Worm (Caenorhabditis elegans) whole organism, mixed stage, embryonic: ENCODE measurements around the gene sri-30.

Experiments used
- M03D4.4 ChIP-seq: sonication (generic microtip); optimal IDR thresholded peaks from 2 replicates; lab custom pipeline; 2017; ENCODE audit warnings: mild to moderate bottlenecking, missing genetic modification characterization, missing compliant biosample characterization
- bed-3 ChIP-seq: fragments of 200-800 bp; sonication (Bioruptor generic); optimal IDR thresholded peaks from 3 replicates; lab custom pipeline; 2018; ENCODE audit warnings: mild to moderate bottlenecking, missing genetic modification characterization, moderate library complexity, missing compliant biosample characterization
- blmp-1 ChIP-seq: fragments of 150-350 bp; optimal IDR thresholded peaks from 2 replicates; lab custom pipeline; 2014; ENCODE audit warnings: missing biosample characterization, missing genetic modification characterization
- ceh-39 ChIP-seq: fragments of 150-350 bp; optimal IDR thresholded peaks from 2 replicates; lab custom pipeline; 2014; ENCODE audit warnings: missing biosample characterization, missing genetic modification characterization
- ceh-43 ChIP-seq: fragments of 200-800 bp; sonication (Bioruptor generic); optimal IDR thresholded peaks from 2 replicates; lab custom pipeline; 2018; ENCODE audit warnings: mild to moderate bottlenecking, missing genetic modification characterization, moderate library complexity, missing compliant biosample characterization
- ceh-83 ChIP-seq: fragments of 200-800 bp; sonication (Bioruptor generic); optimal IDR thresholded peaks from 2 replicates; lab custom pipeline; 2018; ENCODE audit warnings: mild to moderate bottlenecking, missing genetic modification characterization, missing compliant biosample characterization
- ces-1 ChIP-seq: fragments of 150-350 bp; optimal IDR thresholded peaks from 2 replicates; lab custom pipeline; 2014; ENCODE audit warnings: missing biosample characterization, missing genetic modification reagents, missing genetic modification characterization
- cnd-1 ChIP-seq: fragments of 200-800 bp; sonication (Bioruptor generic); optimal IDR thresholded peaks from 2 replicates; lab custom pipeline; 2018; ENCODE audit warnings: mild to moderate bottlenecking, missing genetic modification characterization, missing compliant biosample characterization
- drap-1 ChIP-seq: fragments of 200-800 bp; sonication (Bioruptor generic); optimal IDR thresholded peaks from 3 replicates; lab custom pipeline; 2018; ENCODE audit warnings: mild to moderate bottlenecking, missing genetic modification characterization, missing compliant biosample characterization
- elt-1 ChIP-seq: sonication (generic microtip); optimal IDR thresholded peaks from 2 replicates; lab custom pipeline; 2017; ENCODE audit warnings: missing genetic modification characterization, mild to moderate bottlenecking, missing compliant biosample characterization, antibody characterized with exemption, moderate library complexity, borderline replicate concordance; ENCODE audit not compliant: insufficient read depth
- elt-3 ChIP-seq: fragments of 150-350 bp; optimal IDR thresholded peaks from 2 replicates; lab custom pipeline; 2014; ENCODE audit warnings: missing biosample characterization, missing genetic modification characterization
- flh-1 ChIP-seq: fragments of 200-800 bp; sonication (Bioruptor generic); optimal IDR thresholded peaks from 2 replicates; lab custom pipeline; 2018; ENCODE audit warnings: mild to moderate bottlenecking, missing genetic modification characterization, moderate library complexity, missing compliant biosample characterization
- ham-2 ChIP-seq: fragments of 200-800 bp; sonication (Bioruptor generic); optimal IDR thresholded peaks from 2 replicates; lab custom pipeline; 2018; ENCODE audit warnings: mild to moderate bottlenecking, missing genetic modification characterization, missing compliant biosample characterization
- lin-13 ChIP-seq: fragments of 150-350 bp; optimal IDR thresholded peaks from 2 replicates; lab custom pipeline; 2014; ENCODE audit warnings: missing biosample characterization, missing genetic modification characterization
- lsy-2 ChIP-seq: fragments of 150-350 bp; optimal IDR thresholded peaks from 2 replicates; lab custom pipeline; 2014; ENCODE audit warnings: missing biosample characterization, missing genetic modification characterization
- mab-5 ChIP-seq: fragments of 150-350 bp; optimal IDR thresholded peaks from 2 replicates; lab custom pipeline; 2014; ENCODE audit warnings: missing biosample characterization, missing genetic modification characterization
- mep-1 ChIP-seq: fragments of 150-350 bp; optimal IDR thresholded peaks from 2 replicates; lab custom pipeline; 2017; ENCODE audit warnings: missing biosample characterization, missing genetic modification reagents, missing genetic modification characterization, inconsistent platforms
- mls-2 ChIP-seq: sonication (generic microtip); optimal IDR thresholded peaks from 2 replicates; lab custom pipeline; 2016; ENCODE audit warnings: mild to moderate bottlenecking, missing genetic modification characterization, moderate library complexity, missing compliant biosample characterization
- nhr-12 ChIP-seq: fragments of 150-350 bp; optimal IDR thresholded peaks from 2 replicates; lab custom pipeline; 2014; ENCODE audit warnings: missing biosample characterization, missing genetic modification characterization
- nhr-2 ChIP-seq: fragments of 150-350 bp; optimal IDR thresholded peaks from 2 replicates; lab custom pipeline; 2014; ENCODE audit warnings: missing biosample characterization, missing genetic modification characterization
- nhr-237 ChIP-seq: fragments of 150-350 bp; optimal IDR thresholded peaks from 2 replicates; lab custom pipeline; 2014; ENCODE audit warnings: missing biosample characterization, missing genetic modification characterization
- nhr-28 ChIP-seq: fragments of 150-350 bp; optimal IDR thresholded peaks from 2 replicates; lab custom pipeline; 2014; ENCODE audit warnings: missing biosample characterization, missing genetic modification characterization
- nhr-76 ChIP-seq: sonication (generic microtip); optimal IDR thresholded peaks from 2 replicates; lab custom pipeline; 2017; ENCODE audit warnings: missing biosample characterization, missing genetic modification characterization
- pha-4 ChIP-seq: fragments of 150-350 bp; optimal IDR thresholded peaks from 2 replicates; lab custom pipeline; 2018; ENCODE audit warnings: missing biosample characterization, missing genetic modification reagents, missing genetic modification characterization
- sem-2 ChIP-seq: fragments of 200-800 bp; sonication (Bioruptor generic); optimal IDR thresholded peaks from 2 replicates; lab custom pipeline; 2018; ENCODE audit warnings: mild to moderate bottlenecking, missing genetic modification characterization, missing compliant biosample characterization
- snpc-4 ChIP-seq: fragments of 150-350 bp; optimal IDR thresholded peaks from 2 replicates; lab custom pipeline; 2014; ENCODE audit warnings: missing biosample characterization, missing genetic modification characterization
- sptf-1 ChIP-seq: sonication (generic microtip); optimal IDR thresholded peaks from 2 replicates; lab custom pipeline; 2017; ENCODE audit warnings: mild to moderate bottlenecking, missing genetic modification characterization, moderate library complexity, missing compliant biosample characterization
- tbx-8 ChIP-seq: fragments of 200-800 bp; sonication (Bioruptor generic); optimal IDR thresholded peaks from 2 replicates; lab custom pipeline; 2018; ENCODE audit warnings: mild to moderate bottlenecking, missing genetic modification characterization, moderate library complexity, missing compliant biosample characterization
- unc-120 ChIP-seq: sonication (generic microtip); optimal IDR thresholded peaks from 2 replicates; lab custom pipeline; 2017; ENCODE audit warnings: missing genetic modification characterization, missing compliant biosample characterization; ENCODE audit not compliant: poor library complexity, severe bottlenecking
- ztf-11 ChIP-seq: fragments of 150-350 bp; optimal IDR thresholded peaks from 2 replicates; lab custom pipeline; 2014; ENCODE audit warnings: missing biosample characterization, missing genetic modification characterization

The sri-30 gene

DNA sequence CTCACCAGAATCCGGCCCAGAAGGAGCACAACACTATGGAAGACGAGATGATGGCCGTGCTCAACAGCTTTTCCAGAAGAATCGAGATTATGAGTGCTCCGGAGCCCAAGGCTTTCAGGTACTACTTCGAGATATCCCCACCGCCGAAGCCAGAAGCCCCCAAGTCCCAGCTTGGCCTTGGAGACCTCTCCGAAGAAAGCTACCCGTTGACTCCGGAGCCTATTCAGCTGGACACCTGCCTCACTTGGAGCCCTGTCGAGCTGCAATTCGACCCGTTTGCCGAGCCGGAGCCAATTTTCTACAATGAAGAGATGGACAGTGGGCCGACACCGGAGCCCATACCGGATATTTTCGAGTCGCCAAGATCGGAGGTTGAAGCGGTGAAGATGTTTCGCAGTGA is 15.6 kb downstream of the sri-30 start:
- TF ChIP-seq mab-5 (no peak), elt-1 (tag; lab: Kevin White, UChicago) (no peak), ceh-83 (GFP tag; lab: Kevin White, UChicago) (no peak)

DNA sequence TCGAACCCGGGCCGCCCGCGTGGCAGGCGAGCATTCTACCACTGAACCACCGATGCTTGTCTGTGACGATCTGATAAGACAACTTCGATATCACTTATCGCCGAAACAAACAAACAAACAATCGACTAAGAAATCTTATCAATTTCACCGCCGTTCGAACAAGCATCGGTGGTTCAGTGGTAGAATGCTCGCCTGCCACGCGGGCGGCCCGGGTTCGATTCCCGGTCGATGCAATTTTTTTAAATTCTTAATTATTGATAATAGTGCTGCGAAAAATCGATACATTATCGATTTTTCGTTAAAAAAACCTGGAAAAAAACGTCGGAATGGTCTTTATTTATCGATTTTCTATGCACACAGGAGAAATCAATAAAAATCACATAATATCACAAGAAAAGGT is 16.2 kb downstream of the sri-30 start:
- no peak for TF ChIP-seq elt-1 (tag; lab: Kevin White, UChicago)
- TF ChIP-seq ham-2 (GFP tag; lab: Kevin White, UChicago) = no peak
- TF ChIP-seq ztf-11 (tag; lab: Kevin White, UChicago) = no peak
- no peak for TF ChIP-seq nhr-76 (tag; lab: Kevin White, UChicago)
- no peak for TF ChIP-seq flh-1 (GFP tag; lab: Kevin White, UChicago)
- no peak for TF ChIP-seq M03D4.4 (tag; lab: Kevin White, UChicago)
- no peak for TF ChIP-seq lsy-2 (tag; lab: Kevin White, UChicago)
- no peak for TF ChIP-seq mls-2 (tag; lab: Kevin White, UChicago)
- no peak for TF ChIP-seq ceh-43 (GFP tag; lab: Kevin White, UChicago)
- no peak for TF ChIP-seq ces-1 (GFP tag; lab: Kevin White, UChicago)
- no peak for TF ChIP-seq mab-5
- TF ChIP-seq elt-3 = no peak

- TF ChIP-seq ztf-11 (tag; lab: Kevin White, UChicago) (no peak), drap-1 (no peak), sem-2 (GFP tag; lab: Kevin White, UChicago) (no peak), bed-3 (GFP tag; lab: Kevin White, UChicago) (no peak), pha-4 (tag; lab: Kevin White, UChicago) (no peak), mls-2 (tag; lab: Kevin White, UChicago) (no peak), unc-120 (tag; lab: Kevin White, UChicago) (no peak), ham-2 (GFP tag; lab: Kevin White, UChicago) (no peak), elt-1 (tag; lab: Kevin White, UChicago) (no peak), lin-13 (tag; lab: Kevin White, UChicago) (no peak), sptf-1 (tag; lab: Kevin White, UChicago) (no peak), nhr-2 (no peak), blmp-1 (no peak), flh-1 (GFP tag; lab: Kevin White, UChicago) (no peak), nhr-76 (tag; lab: Kevin White, UChicago) (no peak), nhr-12 (tag; lab: Kevin White, UChicago) (no peak)
- TF ChIP-seq, all 35 proteins: peak for 0
Observed at ce11 chrII:3062876-3063275, 16.9 kb downstream of the sri-30 start.

DNA sequence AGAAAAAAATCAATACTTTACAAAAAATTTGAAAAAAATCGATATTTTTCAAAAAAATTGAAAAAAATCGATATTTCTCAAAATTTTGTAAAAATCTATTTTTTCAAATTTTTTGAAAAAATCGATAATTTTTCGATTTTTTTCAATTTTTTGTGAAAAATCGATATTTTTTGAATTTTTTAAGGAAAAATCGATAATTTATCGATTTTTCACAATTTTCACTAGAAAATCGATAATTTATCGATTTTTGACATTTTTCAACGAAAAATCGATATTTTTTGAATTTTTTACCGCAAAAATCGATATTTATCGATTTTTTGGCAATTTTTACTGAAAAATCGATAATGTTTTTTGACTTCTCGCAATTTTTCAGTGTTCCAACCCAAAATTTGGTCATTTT is 17.4 kb downstream of the sri-30 start:
- TF ChIP-seq flh-1 (GFP tag; lab: Kevin White, UChicago) (no peak), ces-1 (GFP tag; lab: Kevin White, UChicago) (peak; percentile 16), cnd-1 (tag; lab: Kevin White, UChicago) (no peak), tbx-8 (GFP tag; lab: Kevin White, UChicago) (no peak)

DNA sequence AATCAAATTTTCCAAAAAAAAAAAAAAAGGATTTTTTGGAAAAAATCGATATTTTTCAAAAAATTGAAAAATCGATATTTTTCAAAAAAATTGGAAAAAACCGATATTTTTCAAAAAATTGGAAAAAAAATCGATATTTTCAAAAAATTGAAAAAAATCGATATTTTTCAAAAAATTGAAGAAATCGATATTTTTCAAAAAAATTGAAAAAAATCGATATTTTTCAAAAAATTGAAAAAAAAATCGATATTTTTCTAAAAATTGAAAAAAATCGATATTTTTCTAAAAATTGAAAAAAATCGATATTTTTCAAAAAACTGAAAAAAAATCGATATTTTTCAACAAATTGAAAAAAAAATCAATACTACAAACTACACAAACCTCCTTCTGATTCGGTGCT is 18.0 kb downstream of the sri-30 start:
- no peak for TF ChIP-seq bed-3 (GFP tag; lab: Kevin White, UChicago)
- no peak for TF ChIP-seq ceh-39 (tag; lab: Kevin White, UChicago)
- no peak for TF ChIP-seq M03D4.4 (tag; lab: Kevin White, UChicago)
- TF ChIP-seq ham-2 (GFP tag; lab: Kevin White, UChicago) = no peak
- TF ChIP-seq mab-5 = no peak
- TF ChIP-seq elt-3 = no peak
- no peak for TF ChIP-seq nhr-2

ce11 chrII:3064631-3065030 is 18.7 kb downstream of the sri-30 start:
- TF ChIP-seq mls-2 (tag; lab: Kevin White, UChicago) (no peak), drap-1 (no peak), cnd-1 (tag; lab: Kevin White, UChicago) (no peak), nhr-2 (no peak), mab-5 (no peak), nhr-28 (tag; lab: Kevin White, UChicago) (no peak), snpc-4 (tag; lab: Kevin White, UChicago) (no peak), elt-1 (tag; lab: Kevin White, UChicago) (no peak), tbx-8 (GFP tag; lab: Kevin White, UChicago) (no peak), ceh-43 (GFP tag; lab: Kevin White, UChicago) (no peak), ces-1 (GFP tag; lab: Kevin White, UChicago) (no peak), unc-120 (tag; lab: Kevin White, UChicago) (no peak), nhr-237 (tag; lab: Kevin White, UChicago) (no peak), sem-2 (GFP tag; lab: Kevin White, UChicago) (no peak), mep-1 (tag; lab: Kevin White, UChicago) (no peak)
